Worm (Caenorhabditis elegans): ENCODE measurements around the gene tag-244.

ce11 chrIV:1510241-1510640 lies 40.4 kb upstream of the tag-244 start, which contains the start of gene txt-4:
- TF ChIP-seq nhr-71 (tag; optimal IDR thresholded peaks at IDR 0.05) (no peak), fos-1 (tag; optimal IDR thresholded peaks at IDR 0.05) (no peak), lir-3 (tag; optimal IDR thresholded peaks at IDR 0.05; ENCODE audit: poor library complexity) (no peak), lin-39 (tag; optimal IDR thresholded peaks at IDR 0.05) (no peak), snpc-4 (tag; optimal IDR thresholded peaks at IDR 0.05) (no peak)

Data from whole organism, L1 larva.